Worm (Caenorhabditis elegans): ENCODE data around the gene ZK84.5.

DNA sequence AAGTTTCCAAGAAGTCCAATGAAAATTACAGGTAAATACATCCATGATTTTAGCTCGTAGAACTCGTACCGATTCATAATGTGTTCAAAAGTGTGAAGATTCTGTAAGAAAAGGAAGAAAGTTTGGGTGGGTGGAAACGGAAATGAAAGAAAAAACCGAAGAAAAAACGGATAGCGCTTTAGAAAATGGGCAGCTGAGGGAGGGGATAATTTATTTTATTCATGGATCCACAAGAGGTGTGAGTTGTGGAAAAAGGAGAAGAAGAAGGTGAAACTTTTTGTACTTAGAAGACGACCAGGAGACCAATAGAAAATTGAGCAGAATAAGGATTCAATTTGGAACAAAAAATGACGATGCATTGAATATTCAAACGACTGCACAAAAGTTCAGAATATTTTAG lies 14.8 kb upstream of the ZK84.5 start, which contains the start of gene frpr-16:
- TF ChIP-seq scrt-1 (GFP tag; IDR thresholded peaks at IDR 0.05) (no peak), hmg-4 (GFP tag; optimal IDR thresholded peaks at IDR 0.05) (no peak), ets-7 (tag; optimal IDR thresholded peaks at IDR 0.05) (no peak), tbx-37 (GFP tag; conservative IDR thresholded peaks at IDR 0.05) (no peak), ama-1 (optimal IDR thresholded peaks at IDR 0.05) (no peak), aly-1 (tag; optimal IDR thresholded peaks at IDR 0.05) (no peak), flt-1 (GFP tag; IDR thresholded peaks at IDR 0.05) (no peak), hmbx-1 (tag; optimal IDR thresholded peaks at IDR 0.05) (no peak), pes-1 (GFP tag; IDR thresholded peaks at IDR 0.05) (no peak), hnd-1 (tag; optimal IDR thresholded peaks at IDR 0.05) (no peak), F13C5.2 (tag; optimal IDR thresholded peaks at IDR 0.05) (no peak), ceh-13 (GFP tag; optimal IDR thresholded peaks at IDR 0.05) (no peak)

Data from whole organism, early embryonic.